Worm (Caenorhabditis elegans) whole organism, L4 larva: ENCODE measurements around the gene spp-3.
A peak's percentile ranks its signal among the peaks of the same experiment; 100 is the strongest.

ENCODE experiments used
- F10B5.3 ChIP-seq: sonication (generic microtip); optimal IDR thresholded peaks from 2 replicates; lab custom pipeline; 2016; ENCODE audit warnings: mild to moderate bottlenecking, missing genetic modification characterization, missing compliant biosample characterization
- T20F7.1 ChIP-seq: fragments of 200-800 bp; sonication (Bioruptor generic); optimal IDR thresholded peaks from 2 replicates; lab custom pipeline; 2018; ENCODE audit warnings: mild to moderate bottlenecking, missing genetic modification characterization, missing compliant biosample characterization
- Y5F2A.4 ChIP-seq: fragments of 200-800 bp; sonication (Bioruptor generic); optimal IDR thresholded peaks from 2 replicates; lab custom pipeline; 2018; ENCODE audit warnings: mild to moderate bottlenecking, missing genetic modification characterization, missing compliant biosample characterization
- aha-1 ChIP-seq: fragments of 150-350 bp; peaks from one replicate; lab custom pipeline; 2014; ENCODE audit warnings: missing biosample characterization, missing genetic modification characterization
- ama-1 ChIP-seq: fragments of 150-350 bp; optimal IDR thresholded peaks from 2 replicates; lab custom pipeline; 2014; ENCODE audit warnings: inconsistent platforms, mixed read lengths
- arid-1 ChIP-seq: fragments of 200-800 bp; sonication (Bioruptor generic); conservative IDR thresholded peaks from 2 replicates; pipeline ENCODE4 v1.3.6; 2022; ENCODE audit warnings: missing genetic modification reagents, missing genetic modification characterization, missing compliant biosample characterization
- ceh-20 ChIP-seq: fragments of 200-800 bp; sonication (Bioruptor generic); IDR thresholded peaks from 2 replicates; pipeline ENCODE4 v1.3.6; 2022; ENCODE audit warnings: missing genetic modification reagents, missing genetic modification characterization, missing compliant biosample characterization
- ceh-44 ChIP-seq: fragments of 200-800 bp; sonication (Bioruptor generic); IDR thresholded peaks from 2 replicates; pipeline ENCODE4 v1.3.6; 2022; ENCODE audit warnings: missing genetic modification reagents, missing genetic modification characterization, missing compliant biosample characterization
- ceh-62 ChIP-seq: sonication (generic microtip); optimal IDR thresholded peaks from 2 replicates; lab custom pipeline; 2017; ENCODE audit warnings: missing biosample characterization, missing genetic modification characterization
- ceh-82 ChIP-seq: sonication (generic microtip); optimal IDR thresholded peaks from 2 replicates; lab custom pipeline; 2017; ENCODE audit warnings: missing biosample characterization, missing genetic modification characterization
- daf-16 ChIP-seq, 3 experiments: sonication (generic microtip); optimal IDR thresholded peaks; 2 replicates each; lab custom pipeline; 2016 to 2017; ENCODE audit warnings: missing genetic modification characterization in 3 of 3, missing genetic modification reagents in 3 of 3, mild to moderate bottlenecking in 2 of 3, missing compliant biosample characterization in 2 of 3, missing biosample characterization in 1 of 3, moderate library complexity in 1 of 3
- daf-19 ChIP-seq: fragments of 200-800 bp; sonication (Bioruptor generic); conservative IDR thresholded peaks from 2 replicates; pipeline ENCODE4 v1.3.6; 2022; ENCODE audit warnings: missing genetic modification characterization, missing compliant biosample characterization
- dmd-6 ChIP-seq: fragments of 200-800 bp; sonication (Bioruptor generic); IDR thresholded peaks from 2 replicates; pipeline ENCODE4 v1.3.6; 2022; ENCODE audit warnings: missing genetic modification reagents, missing genetic modification characterization, missing compliant biosample characterization
- dmd-8 ChIP-seq: fragments of 200-800 bp; sonication (Bioruptor generic); IDR thresholded peaks from 2 replicates; pipeline ENCODE4 v1.3.6; 2022; ENCODE audit warnings: missing genetic modification characterization, missing compliant biosample characterization
- dve-1 ChIP-seq: sonication (generic microtip); optimal IDR thresholded peaks from 2 replicates; lab custom pipeline; 2017; ENCODE audit warnings: antibody characterized with exemption, mild to moderate bottlenecking, missing genetic modification characterization, missing compliant biosample characterization; ENCODE audit not compliant: insufficient read depth
- fos-1 ChIP-seq: fragments of 150-350 bp; optimal IDR thresholded peaks from 2 replicates; lab custom pipeline; 2014; ENCODE audit warnings: missing biosample characterization, missing genetic modification characterization
- gei-8 ChIP-seq: fragments of 200-800 bp; sonication (Bioruptor generic); optimal IDR thresholded peaks from 2 replicates; lab custom pipeline; 2018; ENCODE audit warnings: mild to moderate bottlenecking, missing genetic modification characterization, missing compliant biosample characterization
- hlh-11 ChIP-seq: fragments of 200-800 bp; sonication (Bioruptor generic); optimal IDR thresholded peaks from 2 replicates; lab custom pipeline; 2018; ENCODE audit warnings: mild to moderate bottlenecking, missing genetic modification characterization, missing compliant biosample characterization
- hlh-30 ChIP-seq: sonication (generic microtip); optimal IDR thresholded peaks from 2 replicates; lab custom pipeline; 2017; ENCODE audit warnings: antibody characterized with exemption, mild to moderate bottlenecking, missing genetic modification characterization, missing compliant biosample characterization; ENCODE audit not compliant: insufficient read depth
- lim-7 ChIP-seq: fragments of 200-800 bp; sonication (Bioruptor generic); IDR thresholded peaks from 2 replicates; pipeline ENCODE4 v1.3.6; 2022; ENCODE audit warnings: missing genetic modification characterization, missing compliant biosample characterization
- lin-1 ChIP-seq: fragments of 200-800 bp; sonication (Bioruptor generic); IDR thresholded peaks from 2 replicates; pipeline ENCODE4 v1.3.6; 2022; ENCODE audit warnings: missing genetic modification reagents, missing genetic modification characterization, missing compliant biosample characterization
- lin-13 ChIP-seq: fragments of 150-350 bp; optimal IDR thresholded peaks from 2 replicates; lab custom pipeline; 2014; ENCODE audit warnings: missing biosample characterization, missing genetic modification reagents, missing genetic modification characterization
- lin-15B ChIP-seq: fragments of 150-350 bp; sonication (generic microtip); optimal IDR thresholded peaks from 3 replicates; lab custom pipeline; 2014; ENCODE audit warnings: missing biosample characterization, missing genetic modification characterization
- lin-38 ChIP-seq: fragments of 200-800 bp; sonication (Bioruptor generic); IDR thresholded peaks from 2 replicates; pipeline ENCODE4 v1.3.6; 2022; ENCODE audit warnings: missing genetic modification reagents, missing genetic modification characterization, missing compliant biosample characterization
- lir-3 ChIP-seq: sonication (generic microtip); optimal IDR thresholded peaks from 2 replicates; lab custom pipeline; 2016; ENCODE audit warnings: mild to moderate bottlenecking, missing genetic modification characterization, missing compliant biosample characterization
- lsy-2 ChIP-seq, 2 experiments: fragments of 150-350 bp in 1 of 2; sonication (generic microtip) in 1 of 2; optimal IDR thresholded peaks; 2 replicates each; lab custom pipeline; 2014 to 2017; ENCODE audit warnings: missing biosample characterization in 2 of 2, missing genetic modification characterization in 2 of 2
- mdl-1 ChIP-seq, 2 experiments: fragments of 150-350 bp in 1 of 2; sonication (generic microtip) in 1 of 2; optimal IDR thresholded peaks; 2 replicates each; lab custom pipeline; 2014 to 2017; ENCODE audit warnings: missing biosample characterization in 2 of 2, missing genetic modification characterization in 2 of 2
- mdt-29 ChIP-seq: fragments of 200-800 bp; sonication (Bioruptor generic); IDR thresholded peaks from 2 replicates; pipeline ENCODE4 v1.3.6; 2022; ENCODE audit warnings: missing genetic modification reagents, missing genetic modification characterization, missing compliant biosample characterization
- mep-1 ChIP-seq: fragments of 150-350 bp; sonication (generic microtip); optimal IDR thresholded peaks from 3 replicates; lab custom pipeline; 2014; ENCODE audit warnings: missing biosample characterization, missing genetic modification characterization
- nhr-11 ChIP-seq: fragments of 150-350 bp; optimal IDR thresholded peaks from 2 replicates; lab custom pipeline; 2014; ENCODE audit warnings: missing biosample characterization, missing genetic modification characterization
- nhr-237 ChIP-seq: sonication (generic microtip); optimal IDR thresholded peaks from 2 replicates; lab custom pipeline; 2017; ENCODE audit warnings: missing biosample characterization, missing genetic modification characterization
- nhr-28 ChIP-seq: fragments of 150-350 bp; optimal IDR thresholded peaks from 2 replicates; lab custom pipeline; 2014; ENCODE audit warnings: missing biosample characterization, missing genetic modification characterization
- nhr-41 ChIP-seq: fragments of 200-800 bp; sonication (Bioruptor generic); IDR thresholded peaks from 2 replicates; pipeline ENCODE4 v1.3.6; 2022; ENCODE audit warnings: missing genetic modification reagents, missing genetic modification characterization, missing compliant biosample characterization
- nhr-48 ChIP-seq: sonication (generic microtip); optimal IDR thresholded peaks from 2 replicates; lab custom pipeline; 2016; ENCODE audit warnings: mild to moderate bottlenecking, missing genetic modification characterization, missing compliant biosample characterization
- nhr-6 ChIP-seq: fragments of 150-350 bp; optimal IDR thresholded peaks from 2 replicates; lab custom pipeline; 2014; ENCODE audit warnings: missing biosample characterization, missing genetic modification characterization
- nhr-76 ChIP-seq: fragments of 150-350 bp; optimal IDR thresholded peaks from 2 replicates; lab custom pipeline; 2014; ENCODE audit warnings: missing biosample characterization, missing genetic modification characterization
- nhr-77 ChIP-seq: fragments of 150-350 bp; optimal IDR thresholded peaks from 2 replicates; lab custom pipeline; 2014; ENCODE audit warnings: missing biosample characterization, missing genetic modification characterization
- php-3 ChIP-seq: fragments of 200-800 bp; sonication (Bioruptor generic); IDR thresholded peaks from 2 replicates; pipeline ENCODE4 v1.3.6; 2022; ENCODE audit warnings: missing genetic modification reagents, missing genetic modification characterization, missing compliant biosample characterization
- pqm-1 ChIP-seq: sonication (generic microtip); optimal IDR thresholded peaks from 2 replicates; lab custom pipeline; 2017; ENCODE audit warnings: missing biosample characterization, missing genetic modification characterization
- set-16 ChIP-seq: fragments of 200-800 bp; sonication (Bioruptor generic); IDR thresholded peaks from 2 replicates; pipeline ENCODE4 v1.3.6; 2022; ENCODE audit warnings: missing genetic modification reagents, missing genetic modification characterization, missing compliant biosample characterization
- snpc-4 ChIP-seq: fragments of 150-350 bp; optimal IDR thresholded peaks from 2 replicates; lab custom pipeline; 2014; ENCODE audit warnings: missing biosample characterization, missing genetic modification characterization
- tag-97 ChIP-seq: fragments of 200-800 bp; sonication (Bioruptor generic); IDR thresholded peaks from 2 replicates; pipeline ENCODE4 v1.3.6; 2022; ENCODE audit warnings: missing genetic modification characterization, missing compliant biosample characterization
- tra-1 ChIP-seq: fragments of 200-800 bp; sonication (Bioruptor generic); IDR thresholded peaks from 2 replicates; pipeline ENCODE4 v1.3.6; 2022; ENCODE audit warnings: missing genetic modification reagents, missing genetic modification characterization, missing compliant biosample characterization
- unc-62 ChIP-seq, 3 experiments: fragments of 150-350 bp in 1 of 3; sonication (generic microtip); optimal IDR thresholded peaks in 2 of 3; peaks in 1 of 3; 1 replicate in 1 of 3; 2 replicates in 2 of 3; lab custom pipeline; 2014 to 2017; ENCODE audit warnings: missing biosample characterization in 3 of 3, missing genetic modification characterization in 3 of 3, missing genetic modification reagents in 3 of 3, missing genotype in 1 of 3
- zip-11 ChIP-seq: fragments of 200-800 bp; sonication (Bioruptor generic); IDR thresholded peaks from 2 replicates; pipeline ENCODE4 v1.3.6; 2022; ENCODE audit warnings: missing genetic modification characterization, missing compliant biosample characterization
- ztf-7 ChIP-seq: fragments of 150-350 bp; optimal IDR thresholded peaks from 2 replicates; lab custom pipeline; 2014; ENCODE audit warnings: missing biosample characterization, missing genetic modification characterization

Gene spp-3

ce11 chrX:7298652-7299051 lies 16.5 kb downstream of the spp-3 start, which contains the start of gene K03A1.4:
Gene K03A1.4 (minus strand): TSS chrX:7298752.
- TF ChIP-seq snpc-4 (tag; lab: Kevin White, UChicago) (no peak), unc-62 (GFP tag; optimal IDR thresholded peaks at IDR 0.05 in 1 of 2; lab: Kevin White, UChicago) (peak in 1 of 2 experiments; percentile 53), unc-62 (tag; optimal IDR thresholded peaks at IDR 0.05; lab: Kevin White, UChicago) (no peak), nhr-76 (no peak), fos-1 (tag; lab: Kevin White, UChicago) (no peak), F10B5.3 (tag; lab: Kevin White, UChicago) (no peak)

ce11 chrX:7296310-7296709 lies 18.8 kb downstream of the spp-3 start:
- TF ChIP-seq pqm-1 (tag; lab: Kevin White, UChicago) (no peak), lim-7 (GFP tag; lab: Robert Waterston, UW) (no peak), dve-1 (tag; lab: Kevin White, UChicago) (peak; percentile 25), zip-11 (no peak), T20F7.1 (GFP tag; lab: Kevin White, UChicago) (peak; percentile 17), lin-38 (GFP tag; lab: Robert Waterston, UW) (0 out of 2 replicates have a peak, but pooled peaks have one; percentile 16), nhr-48 (tag; lab: Kevin White, UChicago) (peak; percentile 17), lsy-2 (tag; optimal IDR thresholded peaks at IDR 0.05; lab: Kevin White, UChicago) (no peak), Y5F2A.4 (GFP tag; lab: Kevin White, UChicago) (no peak), mdl-1 (tag; optimal IDR thresholded peaks at IDR 0.05; lab: Kevin White, UChicago) (no peak), tag-97 (GFP tag; lab: Robert Waterston, UW) (no peak), hlh-11 (tag; lab: Kevin White, UChicago) (peak; percentile 51), ceh-82 (tag; lab: Kevin White, UChicago) (no peak), nhr-41 (GFP tag; lab: Robert Waterston, UW) (0 out of 2 replicates have a peak, but pooled peaks have one; percentile 6), hlh-30 (no peak), ama-1 (lab: Kevin White, UChicago) (no peak), nhr-6 (tag; lab: Kevin White, UChicago) (no peak), nhr-237 (tag; lab: Kevin White, UChicago) (no peak), tra-1 (GFP tag; lab: Robert Waterston, UW) (peak; percentile 84), lin-13 (GFP tag; lab: Kevin White, UChicago) (no peak), ceh-20 (GFP tag; lab: Robert Waterston, UW) (no peak), dmd-6 (GFP tag; lab: Robert Waterston, UW) (peak; percentile 84), mdt-29 (GFP tag; lab: Robert Waterston, UW) (no peak), dmd-8 (GFP tag; lab: Robert Waterston, UW) (no peak)
- TF ChIP-seq, all 104 proteins: peak for 8

- peak; percentile 23 for TF ChIP-seq dve-1 (tag; lab: Kevin White, UChicago)
- TF ChIP-seq daf-16 (GFP tag; optimal IDR thresholded peaks at IDR 0.05; lab: Kevin White, UChicago) = no peak
- peak; percentile 61 for TF ChIP-seq daf-16 (tag; optimal IDR thresholded peaks at IDR 0.05; lab: Kevin White, UChicago)
- TF ChIP-seq aha-1 (tag; lab: Kevin White, UChicago) = peak; percentile 49
- TF ChIP-seq daf-19 (GFP tag; lab: Robert Waterston, UW) = no peak
- TF ChIP-seq ztf-7 (tag; lab: Kevin White, UChicago) = no peak
- peak; percentile 48 for TF ChIP-seq dmd-6 (GFP tag; lab: Robert Waterston, UW)
- TF ChIP-seq pqm-1 (tag; lab: Kevin White, UChicago) = peak; percentile 86
- 0 out of 2 replicates have a peak, but pooled peaks have one; percentile 12 for TF ChIP-seq lin-1 (GFP tag; lab: Robert Waterston, UW)
- TF ChIP-seq Y5F2A.4 (GFP tag; lab: Kevin White, UChicago) = no peak
- peak; percentile 50 for TF ChIP-seq hlh-11 (tag; lab: Kevin White, UChicago)
- TF ChIP-seq gei-8 = no peak
- no peak for TF ChIP-seq php-3 (GFP tag; lab: Robert Waterston, UW)
- no peak for TF ChIP-seq lsy-2 (tag; optimal IDR thresholded peaks at IDR 0.05; lab: Kevin White, UChicago)
- TF ChIP-seq ceh-62 (tag; lab: Kevin White, UChicago) = no peak
- peak; percentile 65 for TF ChIP-seq nhr-77 (tag; lab: Kevin White, UChicago)
- TF ChIP-seq nhr-28 (tag; lab: Kevin White, UChicago) = peak; percentile 81
- no peak for TF ChIP-seq mdl-1 (tag; optimal IDR thresholded peaks at IDR 0.05; lab: Kevin White, UChicago)
- no peak for TF ChIP-seq lir-3 (tag; lab: Kevin White, UChicago)
- no peak for TF ChIP-seq ceh-44 (GFP tag; lab: Robert Waterston, UW)
- peak; percentile 40 for TF ChIP-seq hlh-30
- TF ChIP-seq arid-1 (GFP tag; lab: Robert Waterston, UW) = no peak
- TF ChIP-seq lin-15B (tag; lab: Kevin White, UChicago) = no peak
- no peak for TF ChIP-seq set-16 (GFP tag; lab: Robert Waterston, UW)
- TF ChIP-seq mep-1 (tag; lab: Kevin White, UChicago) = no peak
- no peak for TF ChIP-seq nhr-41 (GFP tag; lab: Robert Waterston, UW)
- no peak for TF ChIP-seq nhr-11 (tag; lab: Kevin White, UChicago)
Measured at ce11 chrX:7291810-7292209, 23.3 kb downstream of the spp-3 start, which contains the start of gene lron-7. Gene lron-7 (plus strand): TSS chrX:7292132.
